Worm (Caenorhabditis elegans) whole organism, midembryonic: Measurements from ENCODE around the gene scl-7.

Source experiments
- T22C8.4 ChIP-seq: fragments of 200-800 bp; sonication (Bioruptor generic); IDR thresholded peaks from 2 replicates; pipeline ENCODE4 v1.3.6; 2022; ENCODE audit warnings: missing genetic modification characterization, missing compliant biosample characterization
- cog-1 ChIP-seq: sonication (generic microtip); optimal IDR thresholded peaks from 2 replicates; lab custom pipeline; 2016; ENCODE audit warnings: missing genetic modification characterization, missing compliant biosample characterization
- flt-1 ChIP-seq: fragments of 200-800 bp; sonication (Bioruptor generic); IDR thresholded peaks from 2 replicates; pipeline ENCODE4 v1.3.6; 2022; ENCODE audit warnings: missing genetic modification characterization, missing compliant biosample characterization
- klf-2 ChIP-seq: fragments of 200-800 bp; sonication (Bioruptor generic); conservative IDR thresholded peaks from 2 replicates; pipeline ENCODE4 v1.3.6; 2022; ENCODE audit warnings: missing genetic modification reagents, missing genetic modification characterization, missing compliant biosample characterization
- med-1 ChIP-seq: sonication (generic microtip); optimal IDR thresholded peaks from 2 replicates; lab custom pipeline; 2017; ENCODE audit warnings: missing genetic modification characterization, mild to moderate bottlenecking, missing compliant biosample characterization, antibody characterized with exemption, missing genetic modification reagents; ENCODE audit not compliant: insufficient read depth
- ref-1 ChIP-seq: fragments of 200-800 bp; sonication (Bioruptor generic); conservative IDR thresholded peaks from 2 replicates; pipeline ENCODE4 v1.3.6; 2022; ENCODE audit warnings: missing genetic modification reagents, missing genetic modification characterization, missing compliant biosample characterization
- tab-1 ChIP-seq: fragments of 200-800 bp; sonication (Bioruptor generic); IDR thresholded peaks from 2 replicates; pipeline ENCODE4 v1.3.6; 2022; ENCODE audit warnings: missing genetic modification characterization, missing compliant biosample characterization
- ztf-23 ChIP-seq: fragments of 200-800 bp; sonication (Bioruptor generic); IDR thresholded peaks from 2 replicates; pipeline ENCODE4 v1.3.6; 2022; ENCODE audit warnings: missing genetic modification reagents, missing genetic modification characterization, missing compliant biosample characterization
- ztf-29 ChIP-seq: fragments of 200-800 bp; sonication (Bioruptor generic); IDR thresholded peaks from 2 replicates; pipeline ENCODE4 v1.3.6; 2022; ENCODE audit warnings: missing genetic modification reagents, missing genetic modification characterization, missing compliant biosample characterization

The scl-7 gene

ce11 chrIV:13032153-13032552 is 38.1 kb upstream of the scl-7 start:
- TF ChIP-seq tab-1 (no peak), flt-1 (no peak), ztf-29 (no peak), ztf-23 (GFP tag; lab: Robert Waterston, UW) (no peak), cog-1 (tag; lab: Kevin White, UChicago) (no peak), klf-2 (no peak), ref-1 (GFP tag; lab: Robert Waterston, UW) (no peak), T22C8.4 (GFP tag; lab: Robert Waterston, UW) (no peak), med-1 (no peak)

- TF ChIP-seq ztf-23 (GFP tag; lab: Robert Waterston, UW) (no peak), klf-2 (no peak), cog-1 (tag; lab: Kevin White, UChicago) (no peak), ztf-29 (no peak), flt-1 (no peak), ref-1 (GFP tag; lab: Robert Waterston, UW) (no peak), tab-1 (no peak)
Measured at ce11 chrIV:13033516-13033915, 36.7 kb upstream of the scl-7 start.

ce11 chrIV:13035302-13035701 is 34.9 kb upstream of the scl-7 start:
- TF ChIP-seq med-1 (no peak), T22C8.4 (GFP tag; lab: Robert Waterston, UW) (no peak), cog-1 (tag; lab: Kevin White, UChicago) (no peak), ztf-29 (no peak), tab-1 (no peak), ref-1 (GFP tag; lab: Robert Waterston, UW) (no peak), klf-2 (no peak), flt-1 (no peak), ztf-23 (GFP tag; lab: Robert Waterston, UW) (no peak)

ce11 chrIV:13036835-13037234 is 33.4 kb upstream of the scl-7 start:
- TF ChIP-seq cog-1 (tag; lab: Kevin White, UChicago) (no peak), flt-1 (peak; percentile 32; the same call in 1 of the 2 replicates), med-1 (no peak), T22C8.4 (GFP tag; lab: Robert Waterston, UW) (no peak), tab-1 (no peak)

ce11 chrIV:13038888-13039287 is 31.4 kb upstream of the scl-7 start, which contains the start of gene F49E11.2:
F49E11.2 (minus strand) TSS chrIV:13038988.
- TF ChIP-seq med-1 (no peak), klf-2 (no peak), cog-1 (tag; lab: Kevin White, UChicago) (no peak), ztf-29 (no peak), ztf-23 (GFP tag; lab: Robert Waterston, UW) (no peak), flt-1 (no peak), T22C8.4 (GFP tag; lab: Robert Waterston, UW) (no peak), ref-1 (GFP tag; lab: Robert Waterston, UW) (no peak), tab-1 (no peak)

- TF ChIP-seq klf-2, result no peak
Measured at ce11 chrIV:13041486-13041885, 28.8 kb upstream of the scl-7 start.

- no peak for TF ChIP-seq tab-1
- no peak for TF ChIP-seq ztf-23 (GFP tag; lab: Robert Waterston, UW)
- TF ChIP-seq flt-1, result no peak
- no peak for TF ChIP-seq T22C8.4 (GFP tag; lab: Robert Waterston, UW)
- no peak for TF ChIP-seq med-1
- no peak for TF ChIP-seq ztf-29
Measured at ce11 chrIV:13042091-13042490, 28.2 kb upstream of the scl-7 start, which contains the start of gene amt-2. amt-2 (plus strand) TSS chrIV:13042391.

ce11 chrIV:13044980-13045379 is 25.3 kb upstream of the scl-7 start:
- TF ChIP-seq cog-1 (tag; lab: Kevin White, UChicago) (no peak), ztf-29 (no peak), med-1 (no peak), ztf-23 (GFP tag; lab: Robert Waterston, UW) (no peak), ref-1 (GFP tag; lab: Robert Waterston, UW) (no peak), tab-1 (no peak), T22C8.4 (GFP tag; lab: Robert Waterston, UW) (no peak), klf-2 (no peak), flt-1 (no peak)

ce11 chrIV:13046848-13047247 is 23.4 kb upstream of the scl-7 start, which contains the start of gene scl-9:
scl-9 (plus strand) TSS chrIV:13047148.
- TF ChIP-seq tab-1 (no peak), cog-1 (tag; lab: Kevin White, UChicago) (no peak)

ce11 chrIV:13048157-13048556 is 22.1 kb upstream of the scl-7 start, which contains the start of gene scl-10:
scl-10 (plus strand) TSS chrIV:13048457.
- TF ChIP-seq ztf-29 (no peak), ref-1 (GFP tag; lab: Robert Waterston, UW) (no peak), flt-1 (no peak), cog-1 (tag; lab: Kevin White, UChicago) (no peak), tab-1 (no peak), klf-2 (no peak), med-1 (no peak), T22C8.4 (GFP tag; lab: Robert Waterston, UW) (no peak), ztf-23 (GFP tag; lab: Robert Waterston, UW) (no peak)

- TF ChIP-seq med-1 (no peak), ref-1 (GFP tag; lab: Robert Waterston, UW) (no peak), flt-1 (no peak), ztf-23 (GFP tag; lab: Robert Waterston, UW) (no peak), ztf-29 (no peak), cog-1 (tag; lab: Kevin White, UChicago) (no peak), klf-2 (no peak), tab-1 (no peak), T22C8.4 (GFP tag; lab: Robert Waterston, UW) (no peak)
Measured at ce11 chrIV:13051073-13051472, 19.2 kb upstream of the scl-7 start, which contains the start of gene scl-11. scl-11 (plus strand) TSS chrIV:13051373.
